Worm (Caenorhabditis elegans): ENCODE results near the gene vab-7.

vab-7 gene

DNA sequence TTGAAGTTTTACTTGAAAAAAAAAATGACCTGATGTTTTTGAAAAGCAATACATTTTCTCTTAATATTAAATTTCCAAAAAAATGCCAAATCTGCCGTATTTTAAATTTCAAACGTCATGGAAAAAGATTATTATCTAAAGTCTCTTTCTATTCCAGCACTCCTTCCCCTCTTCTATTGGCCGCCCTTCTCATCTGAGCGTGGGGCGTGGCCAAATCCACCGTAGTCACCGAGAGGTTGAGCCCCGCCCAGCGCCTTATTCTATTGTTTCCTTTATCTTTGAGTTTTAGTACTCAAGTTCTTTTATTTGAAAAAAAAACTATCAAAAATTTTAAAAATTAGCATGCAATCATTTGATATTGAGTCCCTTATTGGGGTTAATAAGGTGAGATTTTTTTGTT, at the start of gene vab-7:
TSS of gene vab-7 (plus strand) at position 301 of the 400 bp plus-strand sequence.
- TF ChIP-seq pha-4 (tag; optimal IDR thresholded peaks at IDR 0.05) (no peak), nfya-1 (tag; optimal IDR thresholded peaks at IDR 0.05; ENCODE audit: insufficient read depth) (peak; percentile 62)

DNA sequence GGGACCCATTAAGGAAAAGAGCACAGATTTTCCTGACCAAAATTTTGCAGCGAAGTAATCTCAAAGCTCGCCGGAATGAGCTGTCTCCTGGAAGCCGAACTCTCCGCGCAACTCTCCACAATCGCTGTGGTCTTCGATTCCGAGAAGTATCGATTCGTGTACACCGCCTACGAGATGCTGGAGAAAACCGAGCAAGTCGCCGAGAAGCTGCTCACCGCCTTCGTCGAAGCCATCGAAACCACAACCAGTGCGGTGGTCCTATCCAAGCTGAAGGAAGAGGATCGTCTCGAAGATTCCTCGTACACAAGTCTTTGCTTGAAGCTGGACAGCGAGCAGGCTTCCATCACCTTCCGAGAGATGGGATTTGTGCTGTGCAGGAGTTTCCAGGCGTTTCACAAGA, 49.3 kb upstream of the vab-7 start:
- TF ChIP-seq ZK546.5 (tag; optimal IDR thresholded peaks at IDR 0.05): no peak
- TF ChIP-seq R02D3.7 (tag; optimal IDR thresholded peaks at IDR 0.05): no peak
- TF ChIP-seq ama-1 (optimal IDR thresholded peaks at IDR 0.05): no peak
- TF ChIP-seq nhr-43 (tag; optimal IDR thresholded peaks at IDR 0.05; ENCODE audit: poor library complexity, severe bottlenecking): no peak
- no peak for TF ChIP-seq sea-2 (GFP tag; optimal IDR thresholded peaks at IDR 0.05)
- TF ChIP-seq ceh-82 (tag; optimal IDR thresholded peaks at IDR 0.05): no peak
- no peak for TF ChIP-seq mml-1 (tag; optimal IDR thresholded peaks at IDR 0.05)
- no peak for TF ChIP-seq elt-3 (tag; optimal IDR thresholded peaks at IDR 0.05)
- TF ChIP-seq fkh-10 (GFP tag; optimal IDR thresholded peaks at IDR 0.05): no peak
- TF ChIP-seq fos-1 (tag; optimal IDR thresholded peaks at IDR 0.05): no peak
- no peak for TF ChIP-seq jun-1 (tag; optimal IDR thresholded peaks at IDR 0.05)

DNA sequence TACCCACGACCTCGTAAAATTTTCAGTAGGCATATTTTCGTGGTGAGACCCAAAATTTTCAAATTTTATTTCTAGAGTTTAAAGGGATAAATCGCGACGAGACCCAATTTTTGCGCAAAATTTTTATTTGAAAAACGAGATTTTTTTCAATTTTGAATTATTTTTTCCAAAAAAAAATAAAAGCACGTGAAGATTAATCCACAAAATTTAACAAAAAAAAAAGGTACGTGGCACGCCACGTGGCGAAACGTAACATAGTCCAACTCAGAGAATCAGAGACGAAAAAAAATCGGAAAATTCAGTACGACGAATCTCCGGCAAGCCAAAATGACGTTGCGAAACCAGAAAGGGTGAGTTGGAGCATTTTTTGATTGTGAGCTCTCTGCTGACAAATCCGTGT, 45.0 kb upstream of the vab-7 start, which contains the start of gene C44B9.2:
TSS of gene C44B9.2 (plus strand) at position 301 of the 400 bp plus-strand sequence.
- TF ChIP-seq pha-4 (tag; optimal IDR thresholded peaks at IDR 0.05) (no peak), ceh-16 (tag; optimal IDR thresholded peaks at IDR 0.05) (no peak), jun-1 (tag; optimal IDR thresholded peaks at IDR 0.05) (no peak), skn-1 (tag; optimal IDR thresholded peaks at IDR 0.05) (no peak), elt-2 (tag; optimal IDR thresholded peaks at IDR 0.05) (no peak), nfya-1 (tag; optimal IDR thresholded peaks at IDR 0.05; ENCODE audit: insufficient read depth) (no peak), lsy-12 (tag; optimal IDR thresholded peaks at IDR 0.05) (no peak), aly-2 (tag; optimal IDR thresholded peaks at IDR 0.05) (no peak), nhr-67 (tag; optimal IDR thresholded peaks at IDR 0.05) (no peak), fos-1 (tag; optimal IDR thresholded peaks at IDR 0.05) (no peak), nhr-77 (tag; optimal IDR thresholded peaks at IDR 0.05) (no peak), R02D3.7 (tag; optimal IDR thresholded peaks at IDR 0.05) (no peak)

DNA sequence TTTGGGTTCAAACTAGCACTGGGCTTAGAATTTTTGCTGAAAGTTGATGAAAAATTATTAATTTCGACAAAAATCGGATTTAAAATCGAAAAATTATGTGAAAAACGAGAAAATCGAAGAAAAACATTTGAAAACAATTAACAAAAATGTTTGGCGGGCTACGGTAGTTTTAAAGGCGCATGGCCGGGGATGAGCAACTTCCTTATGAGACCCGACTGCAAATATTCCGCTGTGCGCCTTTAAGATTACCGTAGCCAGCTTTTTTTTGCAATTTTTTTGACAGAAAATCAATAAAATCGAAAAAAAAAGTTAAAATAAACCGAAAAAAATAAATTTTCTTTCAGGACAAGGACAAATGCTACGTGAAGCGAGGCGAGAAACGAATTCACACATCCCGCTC, 42.6 kb upstream of the vab-7 start:
- TF ChIP-seq nhr-237 (tag; optimal IDR thresholded peaks at IDR 0.05) (no peak), nhr-11 (tag; optimal IDR thresholded peaks at IDR 0.05) (no peak), nhr-28 (tag; optimal IDR thresholded peaks at IDR 0.05) (no peak), lsy-12 (tag; optimal IDR thresholded peaks at IDR 0.05) (no peak), ama-1 (optimal IDR thresholded peaks at IDR 0.05) (no peak), zag-1 (tag; optimal IDR thresholded peaks at IDR 0.05) (no peak), R02D3.7 (tag; optimal IDR thresholded peaks at IDR 0.05) (no peak), nhr-23 (tag; optimal IDR thresholded peaks at IDR 0.05) (no peak), skn-1 (tag; optimal IDR thresholded peaks at IDR 0.05) (no peak), daf-12 (tag; optimal IDR thresholded peaks at IDR 0.05) (no peak)

DNA sequence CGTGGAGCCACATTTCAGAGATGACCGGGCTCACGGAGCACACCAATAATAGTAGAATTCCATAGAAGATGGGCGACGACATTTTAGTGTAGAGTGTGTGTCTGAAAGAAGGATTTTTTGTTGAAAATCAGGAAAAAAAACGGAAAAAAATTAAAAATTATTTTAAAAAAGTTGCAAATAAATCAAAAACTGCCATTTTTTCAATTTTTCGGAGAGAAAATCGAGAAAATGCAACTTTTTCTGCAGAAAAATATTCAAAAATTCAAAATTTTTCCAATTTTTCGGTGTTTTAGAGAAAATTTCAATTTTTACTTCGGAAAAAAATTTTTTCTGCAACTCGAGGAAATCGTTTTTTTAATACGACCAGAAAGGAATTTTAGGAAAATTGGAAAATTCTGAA, 40.1 kb upstream of the vab-7 start, which contains the start of gene C44B9.3:
TSS of gene C44B9.3 (minus strand) at position 101 of the 400 bp plus-strand sequence.
- TF ChIP-seq ztf-4 (tag; optimal IDR thresholded peaks at IDR 0.05) (no peak), unc-62 (GFP tag; optimal IDR thresholded peaks at IDR 0.05) (no peak), egl-27 (tag; optimal IDR thresholded peaks at IDR 0.05) (no peak), nfya-1 (tag; optimal IDR thresholded peaks at IDR 0.05; ENCODE audit: insufficient read depth) (no peak), R02D3.7 (tag; optimal IDR thresholded peaks at IDR 0.05) (no peak), nhr-11 (tag; optimal IDR thresholded peaks at IDR 0.05) (no peak), daf-12 (tag; optimal IDR thresholded peaks at IDR 0.05) (no peak), nhr-12 (tag; optimal IDR thresholded peaks at IDR 0.05) (no peak), mdl-1 (tag; optimal IDR thresholded peaks at IDR 0.05) (no peak), nhr-237 (tag; optimal IDR thresholded peaks at IDR 0.05) (no peak), snpc-4 (tag; optimal IDR thresholded peaks at IDR 0.05) (no peak), fkh-2 (tag; optimal IDR thresholded peaks at IDR 0.05) (no peak)

DNA sequence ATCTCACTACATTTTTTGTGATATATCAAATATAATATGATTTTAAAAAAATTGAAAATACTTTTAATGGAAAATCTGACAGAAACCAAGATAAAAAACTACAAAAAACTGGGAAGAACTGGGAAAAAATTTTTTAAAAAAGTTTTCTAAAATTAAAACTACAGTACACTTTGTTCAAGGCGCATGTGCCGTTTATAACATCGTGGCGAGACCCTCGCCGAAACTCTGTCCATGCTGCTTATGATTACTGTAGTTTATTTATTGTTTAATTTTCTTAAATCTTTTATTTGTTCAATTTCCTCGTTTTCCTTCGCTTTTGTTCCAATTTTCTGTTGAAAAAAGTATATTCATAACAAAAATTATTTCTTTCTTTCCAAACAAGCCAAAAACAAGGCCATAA, 38.7 kb upstream of the vab-7 start, which contains the start of gene athp-1:
TSS of gene athp-1 (plus strand) at position 305 of the 400 bp plus-strand sequence.
- TF ChIP-seq unc-62 (GFP tag; optimal IDR thresholded peaks at IDR 0.05) (no peak), ceh-16 (tag; optimal IDR thresholded peaks at IDR 0.05) (no peak), pha-4 (tag; optimal IDR thresholded peaks at IDR 0.05) (no peak), ama-1 (optimal IDR thresholded peaks at IDR 0.05) (no peak), nhr-11 (tag; optimal IDR thresholded peaks at IDR 0.05) (no peak), aly-2 (tag; optimal IDR thresholded peaks at IDR 0.05) (no peak), ceh-82 (tag; optimal IDR thresholded peaks at IDR 0.05) (no peak), nhr-237 (tag; optimal IDR thresholded peaks at IDR 0.05) (no peak)
